Fruit fly (Drosophila melanogaster) whole organism, embryonic: ENCODE data around the gene CG13314.
A peak's percentile ranks its signal among the peaks of the same experiment; 100 is the strongest.

Experiments
- Aef1 ChIP-seq: fragments of 200-800 bp; sonication (Bioruptor generic); IDR thresholded peaks from 3 replicates; pipeline ENCODE4 v1.3.6; 2022; ENCODE audit warnings: missing biosample characterization, missing genetic modification characterization
- B-H2 ChIP-seq: fragments of 200-800 bp; sonication (Bioruptor generic); optimal IDR thresholded peaks from 2 replicates; lab custom pipeline; 2018; ENCODE audit warnings: missing biosample characterization, mild to moderate bottlenecking, missing genetic modification characterization
- Bteb2 ChIP-seq: fragments of 200-800 bp; sonication (Bioruptor generic); optimal IDR thresholded peaks from 2 replicates; lab custom pipeline; 2016; ENCODE audit warnings: missing biosample characterization, missing genetic modification characterization
- CG10147 ChIP-seq: fragments of 200-800 bp; sonication (Bioruptor generic); optimal IDR thresholded peaks from 2 replicates; lab custom pipeline; 2019; ENCODE audit warnings: missing biosample characterization, mild to moderate bottlenecking, missing genetic modification characterization, moderate library complexity
- CG10274 ChIP-seq: fragments of 200-800 bp; sonication (Bioruptor generic); optimal IDR thresholded peaks from 3 replicates; lab custom pipeline; 2017; ENCODE audit warnings: missing biosample characterization, mild to moderate bottlenecking, missing genetic modification characterization
- CG12236 ChIP-seq: fragments of 200-800 bp; sonication (Bioruptor generic); optimal IDR thresholded peaks from 2 replicates; lab custom pipeline; 2016; ENCODE audit warnings: missing biosample characterization, missing genetic modification characterization
- CG12299 ChIP-seq: fragments of 200-800 bp; sonication (Bioruptor generic); optimal IDR thresholded peaks from 2 replicates; lab custom pipeline; 2018; ENCODE audit warnings: missing biosample characterization, mild to moderate bottlenecking, missing genetic modification characterization
- CG12391 ChIP-seq: fragments of 200-800 bp; sonication (Bioruptor generic); optimal IDR thresholded peaks from 3 replicates; lab custom pipeline; 2018; ENCODE audit warnings: missing biosample characterization, mild to moderate bottlenecking, missing genetic modification characterization, moderate library complexity
- CG13287 ChIP-seq: fragments of 200-800 bp; sonication (Bioruptor generic); IDR thresholded peaks from 2 replicates; pipeline ENCODE4 v1.3.6; 2022; ENCODE audit warnings: missing biosample characterization, missing genetic modification characterization; ENCODE audit not compliant: partially characterized antibody
- CG13296 ChIP-seq: fragments of 200-800 bp; sonication (Bioruptor generic); optimal IDR thresholded peaks from 3 replicates; lab custom pipeline; 2018; ENCODE audit warnings: missing biosample characterization, mild to moderate bottlenecking, missing genetic modification characterization
- CG1647 ChIP-seq: fragments of 200-800 bp; sonication (Bioruptor generic); optimal IDR thresholded peaks from 3 replicates; lab custom pipeline; 2016; ENCODE audit warnings: missing biosample characterization, missing genetic modification characterization
- CG2202 ChIP-seq: fragments of 200-800 bp; sonication (Bioruptor generic); optimal IDR thresholded peaks from 2 replicates; lab custom pipeline; 2018; ENCODE audit warnings: missing biosample characterization, mild to moderate bottlenecking, missing genetic modification characterization
- CG33557 ChIP-seq: fragments of 200-800 bp; sonication (Bioruptor generic); optimal IDR thresholded peaks from 2 replicates; lab custom pipeline; 2019; ENCODE audit warnings: missing biosample characterization, mild to moderate bottlenecking, missing genetic modification characterization, moderate library complexity
- CG4707 ChIP-seq: fragments of 200-800 bp; sonication (Bioruptor generic); optimal IDR thresholded peaks from 2 replicates; lab custom pipeline; 2018; ENCODE audit warnings: missing biosample characterization, mild to moderate bottlenecking, missing genetic modification characterization, moderate library complexity
- CG8089 ChIP-seq: fragments of 200-800 bp; sonication (Bioruptor generic); optimal IDR thresholded peaks from 3 replicates; lab custom pipeline; 2016; ENCODE audit warnings: missing biosample characterization, missing genetic modification characterization
- CG8765 ChIP-seq: fragments of 200-800 bp; sonication (Bioruptor generic); IDR thresholded peaks from 2 replicates; pipeline ENCODE4 v1.3.6; 2022; ENCODE audit warnings: missing biosample characterization, missing genetic modification characterization
- CG9437 ChIP-seq: fragments of 200-800 bp; sonication (Bioruptor generic); optimal IDR thresholded peaks from 2 replicates; lab custom pipeline; 2018; ENCODE audit warnings: missing biosample characterization, mild to moderate bottlenecking, missing genetic modification characterization
- CG9609 ChIP-seq: fragments of 200-800 bp; sonication (Bioruptor generic); optimal IDR thresholded peaks from 3 replicates; lab custom pipeline; 2016; ENCODE audit warnings: missing biosample characterization, missing genetic modification characterization
- CHES-1-like ChIP-seq: fragments of 200-800 bp; sonication (Bioruptor generic); optimal IDR thresholded peaks from 2 replicates; lab custom pipeline; 2016; ENCODE audit warnings: missing biosample characterization, missing genetic modification characterization
- D ChIP-seq, 2 experiments: fragments of 200-800 bp in 1 of 2; fragments of >200 bp in 1 of 2; sonication (Bioruptor generic) in 1 of 2; optimal IDR thresholded peaks; 2 replicates in 1 of 2; 3 replicates in 1 of 2; lab custom pipeline; 2017; ENCODE audit warnings: mild to moderate bottlenecking in 1 of 2, missing biosample characterization in 1 of 2, missing genetic modification characterization in 1 of 2, missing genetic modification reagents in 1 of 2
- Dref ChIP-seq: fragments of 200-800 bp; sonication (Bioruptor generic); IDR thresholded peaks from 2 replicates; pipeline ENCODE4 v1.3.6; 2022; ENCODE audit warnings: missing biosample characterization, missing genetic modification characterization
- HmgD ChIP-seq: fragments of 200-800 bp; sonication (Bioruptor generic); optimal IDR thresholded peaks from 3 replicates; lab custom pipeline; 2016; ENCODE audit warnings: missing biosample characterization, missing genetic modification characterization
- Hmx ChIP-seq: fragments of 200-800 bp; sonication (Bioruptor generic); optimal IDR thresholded peaks from 2 replicates; lab custom pipeline; 2016; ENCODE audit warnings: missing biosample characterization, missing genetic modification characterization
- Hsf ChIP-seq: fragments of 200-800 bp; sonication (Bioruptor generic); optimal IDR thresholded peaks from 3 replicates; lab custom pipeline; 2016; ENCODE audit warnings: missing biosample characterization, missing genetic modification characterization
- Lhr ChIP-seq: fragments of 200-800 bp; sonication (Bioruptor generic); optimal IDR thresholded peaks from 3 replicates; lab custom pipeline; 2017; ENCODE audit warnings: mild to moderate bottlenecking, missing biosample characterization, missing genetic modification reagents, missing genetic modification characterization
- Meics ChIP-seq: fragments of 200-800 bp; sonication (Bioruptor generic); optimal IDR thresholded peaks from 2 replicates; lab custom pipeline; 2017; ENCODE audit warnings: missing biosample characterization, mild to moderate bottlenecking, missing genetic modification characterization
- Stat92E ChIP-seq, 3 experiments: fragments of >200 bp in 2 of 3; fragments of 200-800 bp in 1 of 3; sonication (Bioruptor generic) in 1 of 3; optimal IDR thresholded peaks; 2 replicates each; lab custom pipeline; 2017 to 2019; ENCODE audit warnings: missing biosample characterization in 3 of 3, missing genetic modification characterization in 3 of 3, mild to moderate bottlenecking in 1 of 3, moderate library complexity in 1 of 3
- Taf1 ChIP-seq: fragments of 200-800 bp; sonication (Bioruptor generic); IDR thresholded peaks from 2 replicates; pipeline ENCODE4 v1.3.6; 2022; ENCODE audit warnings: missing biosample characterization, missing genetic modification characterization
- Xbp1 ChIP-seq: fragments of 200-800 bp; sonication (Bioruptor generic); optimal IDR thresholded peaks from 3 replicates; lab custom pipeline; 2016; ENCODE audit warnings: missing biosample characterization, mild to moderate bottlenecking, missing genetic modification characterization
- bbx ChIP-seq: fragments of 200-800 bp; sonication (Bioruptor generic); IDR thresholded peaks from 2 replicates; pipeline ENCODE4 v1.3.6; 2022; ENCODE audit warnings: missing biosample characterization, missing genetic modification characterization; ENCODE audit not compliant: partially characterized antibody
- br ChIP-seq: fragments of >200 bp; optimal IDR thresholded peaks from 2 replicates; lab custom pipeline; 2017
- exex ChIP-seq: fragments of 200-800 bp; sonication (Bioruptor generic); optimal IDR thresholded peaks from 4 replicates; lab custom pipeline; 2018; ENCODE audit warnings: missing biosample characterization, mild to moderate bottlenecking, missing genetic modification characterization, moderate library complexity
- fru ChIP-seq: fragments of >200 bp; optimal IDR thresholded peaks from 2 replicates; lab custom pipeline; 2017
- gcm ChIP-seq: fragments of 200-800 bp; sonication (Bioruptor generic); optimal IDR thresholded peaks from 2 replicates; lab custom pipeline; 2019; ENCODE audit warnings: missing biosample characterization, mild to moderate bottlenecking, missing genetic modification characterization, moderate library complexity
- gsb-n ChIP-seq: fragments of 200-800 bp; sonication (Bioruptor generic); optimal IDR thresholded peaks from 3 replicates; lab custom pipeline; 2018; ENCODE audit warnings: missing biosample characterization, mild to moderate bottlenecking, missing genetic modification characterization
- gt ChIP-seq: fragments of 200-800 bp; sonication (Bioruptor generic); IDR thresholded peaks from 2 replicates; pipeline ENCODE4 v1.3.6; 2022; ENCODE audit warnings: missing biosample characterization, missing genetic modification characterization
- jing ChIP-seq: fragments of 200-800 bp; sonication (Bioruptor generic); optimal IDR thresholded peaks from 2 replicates; lab custom pipeline; 2018; ENCODE audit warnings: missing biosample characterization, mild to moderate bottlenecking, missing genetic modification characterization
- maf-S ChIP-seq: fragments of 200-800 bp; sonication (Bioruptor generic); optimal IDR thresholded peaks from 2 replicates; lab custom pipeline; 2016; ENCODE audit warnings: missing biosample characterization, missing genetic modification characterization
- nau ChIP-seq: fragments of 200-800 bp; sonication (Bioruptor generic); optimal IDR thresholded peaks from 3 replicates; lab custom pipeline; 2017; ENCODE audit warnings: missing biosample characterization, mild to moderate bottlenecking, missing genetic modification characterization, missing genetic modification reagents
- nerfin-2 ChIP-seq: fragments of 200-800 bp; sonication (Bioruptor generic); IDR thresholded peaks from 2 replicates; pipeline ENCODE4 v1.3.6; 2022; ENCODE audit warnings: missing biosample characterization, missing genetic modification characterization; ENCODE audit not compliant: partially characterized antibody
- org-1 ChIP-seq: fragments of 200-800 bp; sonication (Bioruptor generic); optimal IDR thresholded peaks from 2 replicates; lab custom pipeline; 2017; ENCODE audit warnings: missing biosample characterization, missing genetic modification characterization
- peb ChIP-seq: fragments of 200-800 bp; sonication (Bioruptor generic); IDR thresholded peaks from 2 replicates; pipeline ENCODE4 v1.3.6; 2022; ENCODE audit warnings: missing biosample characterization, missing genetic modification characterization
- sima ChIP-seq: fragments of 200-800 bp; sonication (Bioruptor generic); optimal IDR thresholded peaks from 2 replicates; lab custom pipeline; 2016; ENCODE audit warnings: missing biosample characterization, missing genetic modification characterization
- sisA ChIP-seq: fragments of 200-800 bp; sonication (Bioruptor generic); IDR thresholded peaks from 2 replicates; pipeline ENCODE4 v1.3.6; 2022; ENCODE audit warnings: missing biosample characterization, missing genetic modification characterization
- slp2 ChIP-seq: fragments of 200-800 bp; sonication (Bioruptor generic); optimal IDR thresholded peaks from 2 replicates; lab custom pipeline; 2016; ENCODE audit warnings: missing biosample characterization, missing genetic modification characterization
- tio ChIP-seq: fragments of 200-800 bp; sonication (Bioruptor generic); optimal IDR thresholded peaks from 2 replicates; lab custom pipeline; 2017; ENCODE audit warnings: missing biosample characterization, missing genetic modification characterization, inconsistent platforms
- tna ChIP-seq: fragments of 200-800 bp; sonication (Bioruptor generic); IDR thresholded peaks from 2 replicates; pipeline ENCODE4 v1.3.6; 2022; ENCODE audit warnings: missing biosample characterization, missing genetic modification characterization; ENCODE audit not compliant: partially characterized antibody
- vfl ChIP-seq: fragments of 200-800 bp; sonication (Bioruptor generic); optimal IDR thresholded peaks from 2 replicates; lab custom pipeline; 2016; ENCODE audit warnings: missing biosample characterization, missing genetic modification characterization

Gene CG13314

DNA sequence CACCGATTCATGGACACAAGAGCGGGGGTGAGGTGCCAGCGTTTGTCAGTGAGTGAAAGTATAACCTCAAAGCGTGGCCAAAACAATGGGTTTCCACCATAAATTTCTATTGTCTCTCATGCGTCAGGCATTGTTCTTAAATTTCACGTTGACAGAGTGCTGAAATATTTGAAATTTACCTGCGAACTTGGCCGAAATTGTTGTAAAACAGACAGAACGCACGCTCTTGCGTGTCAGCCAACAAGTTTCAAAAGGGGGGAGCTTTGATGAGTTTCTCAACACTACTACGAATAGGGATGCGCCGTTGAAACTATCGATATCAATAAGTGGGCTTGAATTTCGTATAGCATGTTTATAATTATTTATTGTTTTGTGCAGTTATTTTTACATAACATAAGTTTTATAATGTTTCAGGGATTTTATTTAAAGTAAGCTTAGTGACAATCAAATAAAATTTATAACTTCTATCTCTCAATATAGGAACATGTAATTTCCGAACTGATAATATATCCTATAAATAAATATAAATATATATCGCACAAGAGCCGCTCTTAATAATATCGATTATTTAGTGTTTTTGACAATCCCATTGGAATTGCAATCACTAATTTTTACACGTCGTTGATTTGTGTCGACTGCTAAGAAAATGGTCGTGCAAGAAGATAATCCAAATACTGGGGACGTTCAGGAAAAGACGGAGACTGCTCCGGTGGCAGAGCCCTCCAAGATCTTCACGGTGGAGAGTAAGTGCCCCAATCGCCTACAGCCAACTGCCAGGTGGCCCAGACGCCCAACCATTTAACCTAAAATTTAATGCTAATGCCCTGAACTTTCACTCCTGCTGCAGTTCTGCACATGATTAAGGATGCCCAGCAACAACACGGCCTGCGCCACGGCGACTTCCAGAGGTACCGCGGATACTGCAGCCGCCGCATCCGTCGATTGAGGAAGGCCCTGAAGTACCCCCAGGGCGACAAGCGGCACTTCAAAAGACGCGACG is 6.8 kb upstream of the CG13314 start, which contains the start of the genes pix and Srp68 (continued):
- TF ChIP-seq nau (GFP tag; lab: Kevin White, UChicago) (no peak), Bteb2 (GFP tag; lab: Kevin White, UChicago) (peak; percentile 40), Lhr (GFP tag; lab: Kevin White, UChicago) (peak; percentile 43), CG2202 (tag; lab: Kevin White, UChicago) (no peak), gcm (GFP tag; lab: Kevin White, UChicago) (peak; percentile 47), br (lab: Kevin White, UChicago) (no peak), vfl (GFP tag; lab: Kevin White, UChicago) (peak; percentile 13), CG13287 (peak; percentile 85), gt (no peak), Hmx (no peak), tna (GFP tag; lab: Robert Waterston, UW) (peak; percentile 16; the same call in 1 of the 2 replicates), B-H2 (GFP tag; lab: Kevin White, UChicago) (peak; percentile 34), fru (lab: Kevin White, UChicago) (no peak), CG9609 (GFP tag; lab: Kevin White, UChicago) (peak; percentile 33), org-1 (GFP tag; lab: Kevin White, UChicago) (no peak), Xbp1 (GFP tag; lab: Kevin White, UChicago) (peak; percentile 72), CG12391 (peak; percentile 83), CG33557 (GFP tag; lab: Kevin White, UChicago) (peak; percentile 75), nerfin-2 (GFP tag; lab: Robert Waterston, UW) (peak; percentile 45; the same call in 1 of the 2 replicates), CG12236 (no peak), CG8765 (GFP tag; lab: Robert Waterston, UW) (no peak), CG4707 (GFP tag; lab: Kevin White, UChicago) (no peak), Stat92E (GFP tag; optimal IDR thresholded peaks at IDR 0.05; lab: Kevin White, UChicago) (peak in 1 of 3 experiments; percentile 76), CG10147 (peak; percentile 63), sima (GFP tag; lab: Kevin White, UChicago) (no peak), Taf1 (GFP tag; lab: Robert Waterston, UW) (no peak), Aef1 (GFP tag; lab: Robert Waterston, UW) (no peak; the same call in 2 of the 3 replicates), CG9437 (GFP tag; lab: Kevin White, UChicago) (peak; percentile 62), exex (tag; lab: Kevin White, UChicago) (peak; percentile 44), Meics (GFP tag; lab: Kevin White, UChicago) (no peak), slp2 (GFP tag; lab: Kevin White, UChicago) (peak; percentile 28), tio (GFP tag; lab: Kevin White, UChicago) (no peak), CHES-1-like (peak; percentile 45), jing (GFP tag; lab: Kevin White, UChicago) (no peak), CG12299 (tag; lab: Kevin White, UChicago) (no peak), HmgD (GFP tag; lab: Kevin White, UChicago) (no peak), D (optimal IDR thresholded peaks at IDR 0.05; lab: Kevin White, UChicago) (no peak), D (GFP tag; optimal IDR thresholded peaks at IDR 0.05; lab: Kevin White, UChicago) (peak; percentile 24), CG8089 (GFP tag; lab: Kevin White, UChicago) (peak; percentile 19), Hsf (GFP tag; lab: Kevin White, UChicago) (peak; percentile 61), Dref (GFP tag; lab: Robert Waterston, UW) (peak; percentile 61), CG13296 (GFP tag; lab: Kevin White, UChicago) (no peak), bbx (no peak), CG1647 (peak; percentile 40), maf-S (GFP tag; lab: Kevin White, UChicago) (peak; percentile 56), CG10274 (GFP tag; lab: Kevin White, UChicago) (no peak), gsb-n (no peak), sisA (GFP tag; lab: Robert Waterston, UW) (peak; percentile 26; the same call in 1 of the 2 replicates), peb (GFP tag; lab: Robert Waterston, UW) (no peak)
